Fruit fly (Drosophila melanogaster): ENCODE results near the gene CG3823.
A peak's percentile ranks its signal among the peaks of the same experiment; 100 is the strongest.

The CG3823 gene

dm6 chrX:6350213-6350679 lies 46.5 kb downstream of the CG3823 start, which contains the start of the genes ND-B16.6 and kdn (continued):
- TF ChIP-seq ham (GFP tag; IDR thresholded peaks at IDR 0.05) (no peak), Nf-YA (GFP tag; IDR thresholded peaks at IDR 0.05) (no peak), CG4360 (GFP tag; IDR thresholded peaks at IDR 0.05) (no peak), CG17359 (tag; optimal IDR thresholded peaks at IDR 0.05) (no peak), CG1603 (tag; optimal IDR thresholded peaks at IDR 0.05) (peak; percentile 27), Chrac-16 (GFP tag; optimal IDR thresholded peaks at IDR 0.05) (no peak), CG31224 (GFP tag; IDR thresholded peaks at IDR 0.05) (no peak), toy (GFP tag; IDR thresholded peaks at IDR 0.05) (no peak), CG11247 (GFP tag; IDR thresholded peaks at IDR 0.05) (no peak), CG18011 (GFP tag; optimal IDR thresholded peaks at IDR 0.05) (peak; percentile 87), ci (GFP tag; IDR thresholded peaks at IDR 0.05) (no peak), ato (GFP tag; IDR thresholded peaks at IDR 0.05; ENCODE audit: partially characterized antibody) (no peak), CG2678 (tag; optimal IDR thresholded peaks at IDR 0.05) (no peak), CG4854 (GFP tag; optimal IDR thresholded peaks at IDR 0.05) (no peak), Bgb (GFP tag; IDR thresholded peaks at IDR 0.05; ENCODE audit: partially characterized antibody) (no peak), disco-r (GFP tag; optimal IDR thresholded peaks at IDR 0.05) (no peak), CrebB (tag; optimal IDR thresholded peaks at IDR 0.05) (no peak), CkIIα-i1 (GFP tag; IDR thresholded peaks at IDR 0.05) (no peak), Deaf1 (tag; optimal IDR thresholded peaks at IDR 0.05) (no peak), CG14014 (GFP tag; IDR thresholded peaks at IDR 0.05) (no peak), CG3281 (GFP tag; optimal IDR thresholded peaks at IDR 0.05) (no peak), CG2712 (tag; optimal IDR thresholded peaks at IDR 0.05) (no peak), bcd (GFP tag; optimal IDR thresholded peaks at IDR 0.05) (no peak), CG12391 (tag; optimal IDR thresholded peaks at IDR 0.05) (no peak), MESR4 (GFP tag; optimal IDR thresholded peaks at IDR 0.05) (peak; percentile 89), Dp (GFP tag; optimal IDR thresholded peaks at IDR 0.05) (peak; percentile 20), cwo (GFP tag; optimal IDR thresholded peaks at IDR 0.05) (no peak), Med (GFP tag) (no peak), gcm2 (GFP tag; optimal IDR thresholded peaks at IDR 0.05) (no peak), Mes4 (GFP tag; optimal IDR thresholded peaks at IDR 0.05) (no peak), fd102C (GFP tag; optimal IDR thresholded peaks at IDR 0.05) (no peak), eve (GFP tag; optimal IDR thresholded peaks at IDR 0.05) (no peak), CG4617 (GFP tag; optimal IDR thresholded peaks at IDR 0.05; ENCODE audit: borderline replicate concordance) (peak; percentile 7), rib (GFP tag; IDR thresholded peaks at IDR 0.05) (no peak), oc (tag; optimal IDR thresholded peaks at IDR 0.05) (no peak), pzg (GFP tag; optimal IDR thresholded peaks at IDR 0.05) (peak; percentile 53), Ptx1 (GFP tag; IDR thresholded peaks at IDR 0.05) (no peak), sqz (GFP tag; optimal IDR thresholded peaks at IDR 0.05) (peak; percentile 28), sens (GFP tag) (peak; percentile 62), al (GFP tag; IDR thresholded peaks at IDR 0.05) (no peak), Dref (GFP tag; IDR thresholded peaks at IDR 0.05) (no peak), Antp (GFP tag; optimal IDR thresholded peaks at IDR 0.05) (no peak), BEAF-32 (GFP tag; optimal IDR thresholded peaks at IDR 0.05) (peak; percentile 46), CG18262 (tag; optimal IDR thresholded peaks at IDR 0.05) (no peak), CG13296 (GFP tag; optimal IDR thresholded peaks at IDR 0.05) (no peak), Sry-δ (GFP tag; optimal IDR thresholded peaks at IDR 0.05) (no peak), CG12155 (GFP tag; optimal IDR thresholded peaks at IDR 0.05) (no peak), E2f2 (GFP tag; IDR thresholded peaks at IDR 0.05) (0 out of 2 replicates have a peak, but pooled peaks have one; percentile 33), CG8281 (tag; optimal IDR thresholded peaks at IDR 0.05) (no peak), zfh2 (GFP tag; optimal IDR thresholded peaks at IDR 0.05) (no peak), CG8944 (GFP tag; optimal IDR thresholded peaks at IDR 0.05) (no peak), Nf-YC (tag; optimal IDR thresholded peaks at IDR 0.05) (no peak)

Measured in whole organism, embryonic.